Fruit fly (Drosophila melanogaster): ENCODE data around the gene CG11714.

Gene CG11714

DNA sequence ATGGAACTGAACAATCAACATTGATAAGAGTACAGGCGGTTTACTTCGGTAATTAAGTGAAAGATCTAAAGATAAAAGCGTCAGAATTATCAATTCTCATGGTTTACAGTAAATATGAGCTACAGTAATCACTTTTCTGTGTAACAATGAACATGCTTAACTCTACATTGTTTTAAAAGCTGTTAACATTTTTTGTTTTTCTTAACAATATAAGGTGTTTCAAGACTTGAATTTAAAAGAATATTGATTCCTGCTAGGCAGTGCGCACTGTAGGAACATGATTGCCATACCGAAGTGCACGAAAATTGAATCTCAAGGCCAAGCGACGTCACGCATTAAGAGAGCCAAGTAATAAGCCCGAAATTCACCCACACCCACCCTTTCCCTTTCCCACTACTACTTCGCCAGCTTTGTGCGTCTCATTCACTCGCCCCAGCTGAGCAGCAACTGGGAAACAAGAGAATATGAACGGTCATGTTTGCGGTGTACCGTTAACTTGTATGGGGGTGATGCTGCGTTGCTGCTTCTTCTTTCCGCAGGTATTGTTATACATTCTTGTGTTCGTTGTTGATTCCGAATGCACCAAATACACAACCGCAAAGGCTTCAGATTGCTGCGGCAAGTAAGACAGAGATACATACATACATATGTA is 31.2 kb downstream of the CG11714 start (continued):
- TF ChIP-seq Hr51 (GFP tag; optimal IDR thresholded peaks at IDR 0.05), result peak in 1 of 2 experiments; percentile 72
- peak; percentile 25; the same call in 1 of the 2 replicates for TF ChIP-seq crol (GFP tag; IDR thresholded peaks at IDR 0.05)
- peak; percentile 67 for TF ChIP-seq Atf6 (GFP tag; IDR thresholded peaks at IDR 0.05)
- TF ChIP-seq klu (GFP tag; IDR thresholded peaks at IDR 0.05), result no peak; the same call in 1 of the 2 replicates
- TF ChIP-seq ci (GFP tag; IDR thresholded peaks at IDR 0.05), result peak; percentile 61; the same call in 2 of the 3 replicates
- TF ChIP-seq croc (GFP tag; conservative IDR thresholded peaks at IDR 0.05), result peak; percentile 43; the same call in 2 of the 3 replicates
- peak; percentile 79 for TF ChIP-seq CG15269 (tag; optimal IDR thresholded peaks at IDR 0.05)
- TF ChIP-seq CG9727 (GFP tag; optimal IDR thresholded peaks at IDR 0.05), result peak; percentile 20
- TF ChIP-seq tin (GFP tag; optimal IDR thresholded peaks at IDR 0.05), result peak; percentile 19
- TF ChIP-seq Elba2 (GFP tag; optimal IDR thresholded peaks at IDR 0.05), result no peak
- TF ChIP-seq Sry-β (GFP tag; optimal IDR thresholded peaks at IDR 0.05), result no peak
- TF ChIP-seq mld (GFP tag; IDR thresholded peaks at IDR 0.05; ENCODE audit: partially characterized antibody), result no peak
- TF ChIP-seq Nf-YC (tag; optimal IDR thresholded peaks at IDR 0.05), result peak; percentile 20
- no peak for TF ChIP-seq CkIIα-i1 (GFP tag; IDR thresholded peaks at IDR 0.05)
- TF ChIP-seq CG6254 (GFP tag; optimal IDR thresholded peaks at IDR 0.05), result no peak
- peak; percentile 52 for TF ChIP-seq Bteb2 (GFP tag; optimal IDR thresholded peaks at IDR 0.05)
- no peak for TF ChIP-seq HmgD (GFP tag; optimal IDR thresholded peaks at IDR 0.05)
- TF ChIP-seq CG5245 (GFP tag; optimal IDR thresholded peaks at IDR 0.05), result peak; percentile 35
- peak; percentile 70 for TF ChIP-seq CoRest (tag; optimal IDR thresholded peaks at IDR 0.05)
- no peak for TF ChIP-seq CG6272 (GFP tag; IDR thresholded peaks at IDR 0.05)
- TF ChIP-seq Oli (tag; optimal IDR thresholded peaks at IDR 0.05), result peak; percentile 67
- peak; percentile 48 for TF ChIP-seq HHEX (GFP tag; optimal IDR thresholded peaks at IDR 0.05)
- TF ChIP-seq az2 (GFP tag; optimal IDR thresholded peaks at IDR 0.05), result peak; percentile 49
- TF ChIP-seq CG4730 (GFP tag; IDR thresholded peaks at IDR 0.05), result peak; percentile 58
- peak; percentile 49; the same call in 1 of the 3 replicates for TF ChIP-seq CG2199 (GFP tag; IDR thresholded peaks at IDR 0.05)
- no peak for TF ChIP-seq CG10462 (GFP tag; optimal IDR thresholded peaks at IDR 0.05)
- TF ChIP-seq CG2202 (tag; optimal IDR thresholded peaks at IDR 0.05), result no peak
- TF ChIP-seq CG13775 (GFP tag; optimal IDR thresholded peaks at IDR 0.05), result peak; percentile 47
- TF ChIP-seq grau (tag; optimal IDR thresholded peaks at IDR 0.05), result peak; percentile 96
- TF ChIP-seq shn (GFP tag; optimal IDR thresholded peaks at IDR 0.05), result peak; percentile 31
- peak; percentile 28 for TF ChIP-seq ems (GFP tag; optimal IDR thresholded peaks at IDR 0.05)
- peak; percentile 15 for TF ChIP-seq CG12104 (GFP tag; optimal IDR thresholded peaks at IDR 0.05)
- no peak for TF ChIP-seq dan (GFP tag; IDR thresholded peaks at IDR 0.05)
- no peak for TF ChIP-seq TFAM (GFP tag; optimal IDR thresholded peaks at IDR 0.05)
- TF ChIP-seq Xbp1 (GFP tag; optimal IDR thresholded peaks at IDR 0.05), result peak; percentile 66
- peak; percentile 42; the same call in 1 of the 2 replicates for TF ChIP-seq onecut (GFP tag; IDR thresholded peaks at IDR 0.05)
- peak; percentile 16 for TF ChIP-seq CG11723 (GFP tag; optimal IDR thresholded peaks at IDR 0.05)
- peak; percentile 85 for TF ChIP-seq CG2120 (GFP tag; optimal IDR thresholded peaks at IDR 0.05)
- TF ChIP-seq trem (tag; optimal IDR thresholded peaks at IDR 0.05), result peak; percentile 14
- no peak for TF ChIP-seq CG6175 (GFP tag; IDR thresholded peaks at IDR 0.05)
- TF ChIP-seq ranshi (GFP tag; IDR thresholded peaks at IDR 0.05), result peak; percentile 72; the same call in 1 of the 2 replicates
- TF ChIP-seq lov (optimal IDR thresholded peaks at IDR 0.05), result no peak
- TF ChIP-seq lov (GFP tag; IDR thresholded peaks at IDR 0.05), result peak; percentile 50; the same call in 1 of the 3 replicates
- TF ChIP-seq CG1792 (GFP tag; optimal IDR thresholded peaks at IDR 0.05), result peak; percentile 17
- TF ChIP-seq CG3281 (GFP tag; optimal IDR thresholded peaks at IDR 0.05), result peak; percentile 69
- TF ChIP-seq CG8388 (GFP tag; optimal IDR thresholded peaks at IDR 0.05), result peak; percentile 6
- peak; percentile 63 for TF ChIP-seq Atf-2 (GFP tag; optimal IDR thresholded peaks at IDR 0.05)
- peak; percentile 70 for TF ChIP-seq lmd (GFP tag; IDR thresholded peaks at IDR 0.05)
- peak; percentile 11 for TF ChIP-seq CG3995 (GFP tag; optimal IDR thresholded peaks at IDR 0.05)
- no peak; the same call in 1 of the 2 replicates for TF ChIP-seq gt (GFP tag; IDR thresholded peaks at IDR 0.05)
